Worm (Caenorhabditis elegans): ENCODE data around the gene puf-3.
A peak's percentile ranks its signal among the peaks of the same experiment; 100 is the strongest.

puf-3 gene

ce11 chrIV:13549350-13549749 lies 37.4 kb upstream of the puf-3 start:
- TF ChIP-seq elt-3 (tag; optimal IDR thresholded peaks at IDR 0.05), result no peak
- no peak for TF ChIP-seq ceh-82 (tag; optimal IDR thresholded peaks at IDR 0.05)
- TF ChIP-seq nhr-77 (tag; optimal IDR thresholded peaks at IDR 0.05), result no peak
- TF ChIP-seq unc-62 (GFP tag; optimal IDR thresholded peaks at IDR 0.05), result no peak
- TF ChIP-seq fkh-2 (tag; optimal IDR thresholded peaks at IDR 0.05), result no peak
- no peak for TF ChIP-seq skn-1 (tag; optimal IDR thresholded peaks at IDR 0.05)

ce11 chrIV:13548188-13548587 lies 36.2 kb upstream of the puf-3 start, which contains the start of gene F52G2.3:
F52G2.3 (minus strand) TSS chrIV:13548230.
- no peak for TF ChIP-seq daf-12 (tag; optimal IDR thresholded peaks at IDR 0.05)
- peak; percentile 20 for TF ChIP-seq pqm-1 (tag; optimal IDR thresholded peaks at IDR 0.05)
- TF ChIP-seq elt-3 (tag; optimal IDR thresholded peaks at IDR 0.05), result no peak
- TF ChIP-seq elt-2 (tag; optimal IDR thresholded peaks at IDR 0.05), result peak; percentile 62

ce11 chrIV:13540165-13540564 lies 28.2 kb upstream of the puf-3 start, which contains the start of gene rsd-2:
rsd-2 (minus strand) TSS chrIV:13540265.
- TF ChIP-seq pha-4 (tag; optimal IDR thresholded peaks at IDR 0.05) (no peak), ztf-4 (tag; optimal IDR thresholded peaks at IDR 0.05) (no peak), nhr-11 (tag; optimal IDR thresholded peaks at IDR 0.05) (no peak), R02D3.7 (tag; optimal IDR thresholded peaks at IDR 0.05) (no peak), zag-1 (tag; optimal IDR thresholded peaks at IDR 0.05) (no peak), hmg-11 (tag; optimal IDR thresholded peaks at IDR 0.05) (no peak), elt-3 (tag; optimal IDR thresholded peaks at IDR 0.05) (no peak)

- TF ChIP-seq ceh-16 (tag; optimal IDR thresholded peaks at IDR 0.05) (no peak), skn-1 (tag; optimal IDR thresholded peaks at IDR 0.05) (no peak), ceh-9 (tag; optimal IDR thresholded peaks at IDR 0.05) (no peak), pha-4 (tag; optimal IDR thresholded peaks at IDR 0.05) (no peak), sea-2 (GFP tag; optimal IDR thresholded peaks at IDR 0.05) (no peak), lsy-12 (tag; optimal IDR thresholded peaks at IDR 0.05) (no peak), nhr-76 (tag; optimal IDR thresholded peaks at IDR 0.05) (no peak), R02D3.7 (tag; optimal IDR thresholded peaks at IDR 0.05) (no peak), snpc-4 (tag; optimal IDR thresholded peaks at IDR 0.05) (no peak)
Observed at ce11 chrIV:13538901-13539300, 26.9 kb upstream of the puf-3 start.

- TF ChIP-seq nfya-1 (tag; optimal IDR thresholded peaks at IDR 0.05; ENCODE audit: insufficient read depth), result peak; percentile 87
- no peak for TF ChIP-seq ztf-4 (tag; optimal IDR thresholded peaks at IDR 0.05)
Observed at ce11 chrIV:13525223-13525622, 13.3 kb upstream of the puf-3 start.

- TF ChIP-seq skn-1 (tag; optimal IDR thresholded peaks at IDR 0.05) (no peak), nfya-1 (tag; optimal IDR thresholded peaks at IDR 0.05; ENCODE audit: insufficient read depth) (peak; percentile 46), mdl-1 (tag; optimal IDR thresholded peaks at IDR 0.05) (no peak), fos-1 (tag; optimal IDR thresholded peaks at IDR 0.05) (no peak), ceh-28 (tag; optimal IDR thresholded peaks at IDR 0.05) (peak; percentile 35), lin-15B (tag; optimal IDR thresholded peaks at IDR 0.05) (peak; percentile 8), aly-2 (tag; optimal IDR thresholded peaks at IDR 0.05) (no peak), pha-4 (tag; optimal IDR thresholded peaks at IDR 0.05) (peak; percentile 68), ceh-16 (tag; optimal IDR thresholded peaks at IDR 0.05) (no peak), hmg-11 (tag; optimal IDR thresholded peaks at IDR 0.05) (peak; percentile 71), nhr-25 (tag; optimal IDR thresholded peaks at IDR 0.05) (no peak)
Observed at ce11 chrIV:13521785-13522184, 9.8 kb upstream of the puf-3 start, which contains the start of gene dcap-2. dcap-2 (minus strand) TSS chrIV:13521870.

ce11 chrIV:13513010-13513409 lies 1.0 kb upstream of the puf-3 start:
- TF ChIP-seq jun-1 (tag; optimal IDR thresholded peaks at IDR 0.05) (no peak), ama-1 (optimal IDR thresholded peaks at IDR 0.05) (peak; percentile 11)
